Worm (Caenorhabditis elegans): ENCODE measurements around the gene gnrr-4.

The gnrr-4 gene

DNA sequence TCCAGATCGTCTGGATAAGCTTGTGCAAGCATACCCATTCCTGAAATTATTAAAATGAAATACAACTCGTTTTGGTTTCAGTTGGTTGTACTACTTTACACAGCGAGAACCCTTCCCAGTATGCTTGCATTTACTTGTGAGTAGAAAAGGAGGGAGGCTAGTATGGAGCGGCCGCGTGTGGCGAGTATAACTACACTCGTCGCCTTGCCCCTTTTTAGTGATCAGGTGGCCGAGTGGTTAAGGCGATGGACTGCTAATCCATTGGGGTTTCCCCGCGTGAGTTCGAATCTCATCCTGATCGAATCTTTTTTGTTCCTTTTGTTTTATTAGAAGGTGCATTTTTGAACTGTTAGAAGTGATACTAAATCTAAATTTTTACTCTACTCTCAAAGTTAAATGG, 35.3 kb downstream of the gnrr-4 start (continued):
- no peak for TF ChIP-seq F49E8.2 (tag; optimal IDR thresholded peaks at IDR 0.05; ENCODE audit: insufficient read depth)
- TF ChIP-seq chd-7 (tag; optimal IDR thresholded peaks at IDR 0.05): peak; percentile 82
- TF ChIP-seq mel-28 (tag; optimal IDR thresholded peaks at IDR 0.05; ENCODE audit: borderline replicate concordance): no peak
- peak; percentile 28 for TF ChIP-seq mxl-1 (tag; optimal IDR thresholded peaks at IDR 0.05)
- no peak for TF ChIP-seq F33H1.4 (GFP tag; IDR thresholded peaks at IDR 0.05)
- TF ChIP-seq C17E4.6 (GFP tag; IDR thresholded peaks at IDR 0.05): no peak
- peak; percentile 96 for TF ChIP-seq rpc-1 (optimal IDR thresholded peaks at IDR 0.05)
- peak; percentile 93 for TF ChIP-seq rpc-1 (tag; optimal IDR thresholded peaks at IDR 0.05)
- TF ChIP-seq snpc-1.3 (tag; optimal IDR thresholded peaks at IDR 0.05; ENCODE audit: insufficient read depth): no peak
- peak; percentile 56; the same call in 1 of the 2 replicates for TF ChIP-seq Y79H2A.3 (GFP tag; conservative IDR thresholded peaks at IDR 0.05)
- TF ChIP-seq sdz-38 (tag; optimal IDR thresholded peaks at IDR 0.05): no peak
- TF ChIP-seq dpff-1 (tag; optimal IDR thresholded peaks at IDR 0.05): no peak
- no peak for TF ChIP-seq pha-4 (tag; optimal IDR thresholded peaks at IDR 0.05)
- TF ChIP-seq mes-4 (tag; optimal IDR thresholded peaks at IDR 0.05): peak; percentile 80
- TF ChIP-seq bed-2 (GFP tag; IDR thresholded peaks at IDR 0.05): peak; percentile 65; the same call in 1 of the 2 replicates
- TF ChIP-seq madf-8 (GFP tag; conservative IDR thresholded peaks at IDR 0.05): no peak
- TF ChIP-seq tbp1 (GFP tag; optimal IDR thresholded peaks at IDR 0.05): peak; percentile 97
- TF ChIP-seq ztf-25 (GFP tag; IDR thresholded peaks at IDR 0.05): peak; percentile 93
- TF ChIP-seq zfh-2 (GFP tag; conservative IDR thresholded peaks at IDR 0.05): peak; percentile 45
- no peak for TF ChIP-seq lin-35 (GFP tag; optimal IDR thresholded peaks at IDR 0.05)
- 0 out of 2 replicates have a peak, but pooled peaks have one; percentile 14 for TF ChIP-seq lir-1 (GFP tag; conservative IDR thresholded peaks at IDR 0.05)
- peak; percentile 41; the same call in 1 of the 2 replicates for TF ChIP-seq attf-6 (GFP tag; IDR thresholded peaks at IDR 0.05)
- TF ChIP-seq F10E7.11 (tag; optimal IDR thresholded peaks at IDR 0.05): peak; percentile 66
- peak; percentile 58 for TF ChIP-seq somi-1 (GFP tag; optimal IDR thresholded peaks at IDR 0.05)
- TF ChIP-seq T26A5.8 (tag; optimal IDR thresholded peaks at IDR 0.05): peak; percentile 83
- TF ChIP-seq T07F8.4 (tag; optimal IDR thresholded peaks at IDR 0.05): peak; percentile 83
- peak; percentile 12 for TF ChIP-seq snpc-1.1 (tag; optimal IDR thresholded peaks at IDR 0.05; ENCODE audit: insufficient read depth)
- peak; percentile 81 for TF ChIP-seq ZK185.1 (tag; optimal IDR thresholded peaks at IDR 0.05; ENCODE audit: poor library complexity, severe bottlenecking)
- peak; percentile 31 for TF ChIP-seq atf-7 (tag; optimal IDR thresholded peaks at IDR 0.05)
- TF ChIP-seq ceh-100 (GFP tag; IDR thresholded peaks at IDR 0.05): no peak; the same call in 1 of the 2 replicates
- no peak for TF ChIP-seq dpl-1 (GFP tag; optimal IDR thresholded peaks at IDR 0.05)
- peak; percentile 80 for TF ChIP-seq him-1 (tag; optimal IDR thresholded peaks at IDR 0.05)
- no peak for TF ChIP-seq cebp-1 (GFP tag; IDR thresholded peaks at IDR 0.05)
- no peak for TF ChIP-seq cebp-1 (tag; optimal IDR thresholded peaks at IDR 0.05)
- TF ChIP-seq B0336.3 (GFP tag; IDR thresholded peaks at IDR 0.05): peak; percentile 64; the same call in 1 of the 2 replicates
- peak; percentile 90 for TF ChIP-seq pbrm-1 (GFP tag; IDR thresholded peaks at IDR 0.05)
- no peak for TF ChIP-seq sea-2 (GFP tag; IDR thresholded peaks at IDR 0.05)
- TF ChIP-seq hmg-20 (GFP tag; IDR thresholded peaks at IDR 0.05): peak; percentile 78
- peak; percentile 73; the same call in 1 of the 2 replicates for TF ChIP-seq ceh-40 (GFP tag; IDR thresholded peaks at IDR 0.05)
- TF ChIP-seq let-607 (tag; optimal IDR thresholded peaks at IDR 0.05): peak; percentile 39 to 47
- TF ChIP-seq lin-54 (GFP tag; optimal IDR thresholded peaks at IDR 0.05): peak; percentile 53
- peak; percentile 35; the same call in 1 of the 2 replicates for TF ChIP-seq egl-18 (GFP tag; IDR thresholded peaks at IDR 0.05)
- TF ChIP-seq dox-1 (GFP tag; IDR thresholded peaks at IDR 0.05): peak; percentile 85
- TF ChIP-seq nfyb-1 (GFP tag; IDR thresholded peaks at IDR 0.05): peak; percentile 92; the same call in 1 of the 2 replicates
- TF ChIP-seq Y56A3A.18 (GFP tag; IDR thresholded peaks at IDR 0.05): peak; percentile 86
- no peak for TF ChIP-seq ceh-91 (GFP tag; IDR thresholded peaks at IDR 0.05)
- TF ChIP-seq F55B11.4 (tag; optimal IDR thresholded peaks at IDR 0.05; ENCODE audit: borderline replicate concordance, insufficient read depth): no peak
- TF ChIP-seq nhr-27 (tag; optimal IDR thresholded peaks at IDR 0.05): no peak

All from whole organism, young adult.